Fruit fly (Drosophila melanogaster): ENCODE results near the gene Sf3b5.
A peak's percentile ranks its signal among the peaks of the same experiment; 100 is the strongest.

Gene Sf3b5

DNA sequence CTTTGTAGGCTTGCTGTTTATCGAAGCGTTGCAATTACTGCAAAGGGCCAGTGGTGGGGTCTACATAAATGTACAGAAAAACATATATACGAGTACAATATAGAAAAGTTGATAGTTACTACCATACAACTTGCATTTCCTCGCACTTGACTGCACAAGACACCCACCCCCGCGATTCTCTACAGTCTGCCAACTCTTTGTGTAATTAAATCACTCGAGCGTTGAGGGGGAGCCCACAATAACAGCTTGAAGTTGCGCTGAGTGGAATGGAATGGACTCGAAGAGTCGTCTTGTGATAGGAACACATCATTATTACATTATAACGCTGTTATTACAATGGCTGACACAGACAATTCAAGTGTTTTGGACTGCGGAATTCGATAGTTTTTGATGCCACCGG lies 14.3 kb upstream of the Sf3b5 start:
- TF ChIP-seq nmo (GFP tag; optimal IDR thresholded peaks at IDR 0.05): no peak
- peak; percentile 65 for TF ChIP-seq crol (GFP tag; IDR thresholded peaks at IDR 0.05)
- peak; percentile 66 for TF ChIP-seq Med (GFP tag)
- no peak for TF ChIP-seq Dip3 (GFP tag; optimal IDR thresholded peaks at IDR 0.05)
- TF ChIP-seq CG15696 (tag; optimal IDR thresholded peaks at IDR 0.05): no peak
- TF ChIP-seq CG31365 (tag; optimal IDR thresholded peaks at IDR 0.05): no peak
- TF ChIP-seq CG10959 (GFP tag; IDR thresholded peaks at IDR 0.05): no peak
- TF ChIP-seq Ets65A (GFP tag): peak; percentile 77
- TF ChIP-seq nom (GFP tag; optimal IDR thresholded peaks at IDR 0.05): no peak
- no peak for TF ChIP-seq fd64A (GFP tag; optimal IDR thresholded peaks at IDR 0.05)
- TF ChIP-seq Mad (GFP tag; optimal IDR thresholded peaks at IDR 0.05): no peak
- peak; percentile 16 for TF ChIP-seq sd (tag; optimal IDR thresholded peaks at IDR 0.05)
- TF ChIP-seq sens (GFP tag): peak; percentile 22
- TF ChIP-seq NC2β (GFP tag; optimal IDR thresholded peaks at IDR 0.05): no peak
- TF ChIP-seq Sin3A (optimal IDR thresholded peaks at IDR 0.05): no peak
- peak; percentile 79 for TF ChIP-seq z (GFP tag; IDR thresholded peaks at IDR 0.05)
- TF ChIP-seq zen (tag; optimal IDR thresholded peaks at IDR 0.05): no peak
- TF ChIP-seq pros (GFP tag; optimal IDR thresholded peaks at IDR 0.05): peak; percentile 71

DNA sequence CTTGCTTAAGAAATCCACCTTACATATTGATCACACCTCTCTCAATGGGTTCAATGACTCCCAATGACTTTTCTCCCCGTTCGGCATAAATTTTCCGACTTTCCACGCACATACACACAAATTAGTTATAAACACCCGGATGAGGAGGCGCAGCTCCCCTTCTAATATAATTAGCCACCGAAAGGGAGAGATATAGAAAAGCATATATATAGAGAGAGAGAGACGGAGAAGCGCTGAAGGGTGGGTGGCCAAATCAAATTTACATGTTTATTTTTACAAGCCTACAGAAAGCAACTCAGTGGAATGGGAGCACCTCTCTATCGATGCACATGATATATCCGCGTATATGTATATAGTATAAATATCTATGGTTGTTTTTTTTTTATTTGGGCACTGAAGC lies 13.5 kb upstream of the Sf3b5 start:
- peak; percentile 17 for TF ChIP-seq gsb-n (tag; optimal IDR thresholded peaks at IDR 0.05)
- TF ChIP-seq CG32767 (GFP tag; IDR thresholded peaks at IDR 0.05): 0 out of 2 replicates have a peak, but pooled peaks have one; percentile 36
- TF ChIP-seq CG31441 (GFP tag; IDR thresholded peaks at IDR 0.05): no peak
- TF ChIP-seq GATAe (GFP tag; conservative IDR thresholded peaks at IDR 0.05): no peak
- TF ChIP-seq vvl (GFP tag; IDR thresholded peaks at IDR 0.05): peak; percentile 24; the same call in 1 of the 2 replicates
- TF ChIP-seq sr (GFP tag; IDR thresholded peaks at IDR 0.05): peak; percentile 83
- no peak for TF ChIP-seq Doc3 (GFP tag; IDR thresholded peaks at IDR 0.05; ENCODE audit: partially characterized antibody)
- TF ChIP-seq Eip74EF (GFP tag; optimal IDR thresholded peaks at IDR 0.05): no peak
- TF ChIP-seq Vsx1 (GFP tag; optimal IDR thresholded peaks at IDR 0.05): peak; percentile 87
- TF ChIP-seq kah (GFP tag; optimal IDR thresholded peaks at IDR 0.05): peak; percentile 27
- no peak for TF ChIP-seq sens-2 (GFP tag; IDR thresholded peaks at IDR 0.05)
- TF ChIP-seq dmrt99B (tag; optimal IDR thresholded peaks at IDR 0.05): no peak
- peak; percentile 53; the same call in 1 of the 3 replicates for TF ChIP-seq ci (GFP tag; IDR thresholded peaks at IDR 0.05)
- TF ChIP-seq sqz (GFP tag; optimal IDR thresholded peaks at IDR 0.05): peak; percentile 34
- peak in 1 of 2 experiments; percentile 0 for TF ChIP-seq tll (GFP tag; optimal IDR thresholded peaks at IDR 0.05)
- TF ChIP-seq CG13894 (tag; optimal IDR thresholded peaks at IDR 0.05): no peak
- no peak for TF ChIP-seq bigmax (GFP tag; optimal IDR thresholded peaks at IDR 0.05)
- TF ChIP-seq chinmo (GFP tag; IDR thresholded peaks at IDR 0.05; ENCODE audit: partially characterized antibody): 0 out of 4 replicates have a peak, but pooled peaks have one; percentile 40
- TF ChIP-seq cg (GFP tag; optimal IDR thresholded peaks at IDR 0.05): peak; percentile 17
- no peak for TF ChIP-seq CG10654 (GFP tag; optimal IDR thresholded peaks at IDR 0.05)
- no peak for TF ChIP-seq Usf (GFP tag; optimal IDR thresholded peaks at IDR 0.05)
- no peak for TF ChIP-seq disco-r (GFP tag; optimal IDR thresholded peaks at IDR 0.05)
- no peak for TF ChIP-seq CG1529 (GFP tag; optimal IDR thresholded peaks at IDR 0.05)
- TF ChIP-seq z (GFP tag; IDR thresholded peaks at IDR 0.05): peak; percentile 60; the same call in 1 of the 3 replicates
- TF ChIP-seq yki (optimal IDR thresholded peaks at IDR 0.05): no peak
- TF ChIP-seq zfh1 (GFP tag; IDR thresholded peaks at IDR 0.05): 0 out of 3 replicates have a peak, but pooled peaks have one; percentile 15
- no peak for TF ChIP-seq CG6683 (GFP tag; optimal IDR thresholded peaks at IDR 0.05)
- 0 out of 2 replicates have a peak, but pooled peaks have one; percentile 29 for TF ChIP-seq chm (GFP tag; IDR thresholded peaks at IDR 0.05)
- peak; percentile 43 for TF ChIP-seq fd64A (GFP tag; optimal IDR thresholded peaks at IDR 0.05)
- TF ChIP-seq ATbp (GFP tag; optimal IDR thresholded peaks at IDR 0.05): no peak
- no peak for TF ChIP-seq ato (GFP tag; IDR thresholded peaks at IDR 0.05; ENCODE audit: partially characterized antibody)
- peak; percentile 92 for TF ChIP-seq CG7745 (tag; optimal IDR thresholded peaks at IDR 0.05)
- no peak for TF ChIP-seq CG7556 (GFP tag; optimal IDR thresholded peaks at IDR 0.05)
- no peak for TF ChIP-seq Nf-YC (tag; optimal IDR thresholded peaks at IDR 0.05)

Measured in whole organism, embryonic.